Fruit fly (Drosophila melanogaster) Kc167 (cell line): ENCODE results near the gene CG13062.

Experiments used
- Myc ChIP-seq: fragments of >200 bp; optimal IDR thresholded peaks from 2 replicates; lab custom pipeline; 2017; ENCODE audit warnings: missing external identifiers
- Sin3A ChIP-seq: fragments of >200 bp; optimal IDR thresholded peaks from 2 replicates; lab custom pipeline; 2018; ENCODE audit warnings: missing external identifiers
- h ChIP-seq: fragments of >200 bp; optimal IDR thresholded peaks from 3 replicates; lab custom pipeline; 2018; ENCODE audit warnings: missing external identifiers
- insv ChIP-seq: fragments of >200 bp; optimal IDR thresholded peaks from 3 replicates; lab custom pipeline; 2018; ENCODE audit warnings: missing external identifiers

DNA sequence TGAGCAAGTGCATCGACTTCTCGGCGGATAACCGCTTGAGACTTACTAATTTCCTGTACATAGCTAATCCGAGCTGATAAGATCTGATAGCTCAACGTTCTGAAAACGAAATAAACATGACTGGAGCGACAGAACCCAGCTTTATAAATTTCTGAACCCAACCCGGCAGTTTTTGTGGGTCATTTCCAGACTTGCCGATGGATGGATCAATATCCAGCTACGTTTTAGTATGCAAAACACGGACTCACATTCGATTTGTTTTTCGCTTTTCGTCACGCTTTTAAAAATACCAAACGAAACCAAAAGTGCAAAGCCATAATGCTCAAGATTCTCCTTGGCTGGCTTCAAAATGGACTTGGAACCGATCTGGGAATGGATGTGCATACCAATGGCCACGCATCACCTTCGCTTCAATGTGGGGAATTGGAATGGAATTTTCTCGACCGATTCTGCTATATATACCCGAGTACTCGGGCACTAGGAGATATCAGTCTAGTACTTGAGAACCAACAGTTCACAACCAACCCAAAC, 43.2 kb upstream of the CG13062 start, which contains the start of the genes CG34248 and CG13067:
- TF ChIP-seq Myc (lab: Kevin White, UChicago): no peak
- no peak for TF ChIP-seq Sin3A
- TF ChIP-seq h (lab: Kevin White, UChicago): no peak
- no peak for TF ChIP-seq insv
